Fruit fly (Drosophila melanogaster) whole organism, embryonic: ENCODE results near the gene EloB.
A peak's percentile ranks its signal among the peaks of the same experiment; 100 is the strongest.

Experiments
- B-H1 ChIP-seq: fragments of 200-800 bp; sonication (Bioruptor generic); IDR thresholded peaks from 3 replicates; pipeline ENCODE4 v1.3.6; 2022; ENCODE audit warnings: missing biosample characterization, missing genetic modification characterization
- BEAF-32 ChIP-seq: fragments of 200-800 bp; sonication (Bioruptor generic); optimal IDR thresholded peaks from 3 replicates; lab custom pipeline; 2017; ENCODE audit warnings: missing biosample characterization, missing genetic modification characterization, mild to moderate bottlenecking, moderate library complexity, missing genetic modification reagents
- Blimp-1 ChIP-seq: fragments of 200-800 bp; sonication (Bioruptor generic); optimal IDR thresholded peaks from 3 replicates; lab custom pipeline; 2018; ENCODE audit warnings: missing biosample characterization, missing genetic modification characterization, mild to moderate bottlenecking, moderate library complexity, missing genetic modification reagents
- Bteb2 ChIP-seq: fragments of 200-800 bp; sonication (Bioruptor generic); optimal IDR thresholded peaks from 2 replicates; lab custom pipeline; 2016; ENCODE audit warnings: missing biosample characterization, missing genetic modification characterization
- CG10462 ChIP-seq: fragments of 200-800 bp; sonication (Bioruptor generic); optimal IDR thresholded peaks from 2 replicates; lab custom pipeline; 2016; ENCODE audit warnings: missing biosample characterization, missing genetic modification characterization
- CG11504 ChIP-seq: fragments of 200-800 bp; sonication (Bioruptor generic); optimal IDR thresholded peaks from 3 replicates; lab custom pipeline; 2019; ENCODE audit warnings: missing biosample characterization, mild to moderate bottlenecking, missing genetic modification characterization, moderate library complexity
- CG13424 ChIP-seq: fragments of 200-800 bp; sonication (Bioruptor generic); optimal IDR thresholded peaks from 2 replicates; lab custom pipeline; 2019; ENCODE audit warnings: missing biosample characterization, mild to moderate bottlenecking, missing genetic modification characterization, moderate library complexity
- CG18262 ChIP-seq: fragments of 200-800 bp; optimal IDR thresholded peaks from 3 replicates; lab custom pipeline; 2019; ENCODE audit warnings: missing biosample characterization, mild to moderate bottlenecking, missing genetic modification characterization, moderate library complexity
- CG2199 ChIP-seq: fragments of 200-800 bp; sonication (Bioruptor generic); IDR thresholded peaks from 3 replicates; pipeline ENCODE4 v1.3.6; 2022; ENCODE audit warnings: missing biosample characterization, missing genetic modification characterization
- CG31388 ChIP-seq: fragments of 200-800 bp; sonication (Bioruptor generic); optimal IDR thresholded peaks from 2 replicates; lab custom pipeline; 2016; ENCODE audit warnings: missing biosample characterization, missing genetic modification characterization
- CG4360 ChIP-seq: fragments of 200-800 bp; sonication (Bioruptor generic); IDR thresholded peaks from 2 replicates; pipeline ENCODE4 v1.3.6; 2022; ENCODE audit warnings: missing biosample characterization, missing genetic modification characterization
- CG4730 ChIP-seq: fragments of 200-800 bp; sonication (Bioruptor generic); IDR thresholded peaks from 2 replicates; pipeline ENCODE4 v1.3.6; 2022; ENCODE audit warnings: missing biosample characterization, missing genetic modification characterization
- CG6175 ChIP-seq: fragments of 200-800 bp; sonication (Bioruptor generic); IDR thresholded peaks from 3 replicates; pipeline ENCODE4 v1.3.6; 2022; ENCODE audit warnings: missing biosample characterization, missing genetic modification characterization
- CG6689 ChIP-seq: fragments of 200-800 bp; sonication (Bioruptor generic); IDR thresholded peaks from 2 replicates; pipeline ENCODE4 v1.3.6; 2022; ENCODE audit warnings: missing biosample characterization, missing genetic modification characterization
- CG7745 ChIP-seq: fragments of 200-800 bp; sonication (Bioruptor generic); optimal IDR thresholded peaks from 2 replicates; lab custom pipeline; 2018; ENCODE audit warnings: missing biosample characterization, mild to moderate bottlenecking, missing genetic modification characterization, moderate library complexity
- CG7987 ChIP-seq: fragments of 200-800 bp; sonication (Bioruptor generic); optimal IDR thresholded peaks from 2 replicates; lab custom pipeline; 2018; ENCODE audit warnings: missing biosample characterization, mild to moderate bottlenecking, missing genetic modification characterization, moderate library complexity
- CkIIα-i1 ChIP-seq: fragments of 200-800 bp; sonication (Bioruptor generic); IDR thresholded peaks from 2 replicates; pipeline ENCODE4 v1.3.6; 2022; ENCODE audit warnings: missing biosample characterization, missing genetic modification characterization
- CoRest ChIP-seq: fragments of 200-800 bp; sonication (Bioruptor generic); optimal IDR thresholded peaks from 3 replicates; lab custom pipeline; 2018; ENCODE audit warnings: missing biosample characterization, mild to moderate bottlenecking, missing genetic modification characterization, moderate library complexity
- Dll ChIP-seq: fragments of 200-800 bp; sonication (Bioruptor generic); IDR thresholded peaks from 4 replicates; pipeline ENCODE4 v1.3.6; 2022; ENCODE audit warnings: missing biosample characterization, missing genetic modification characterization; ENCODE audit not compliant: partially characterized antibody
- E2f1 ChIP-seq: fragments of 200-800 bp; sonication (Bioruptor generic); IDR thresholded peaks from 2 replicates; pipeline ENCODE4 v1.3.6; 2022; ENCODE audit warnings: missing biosample characterization, missing genetic modification characterization
- Eip74EF ChIP-seq, 2 experiments: fragments of 200-800 bp in 1 of 2; fragments of >200 bp in 1 of 2; sonication (Bioruptor generic) in 1 of 2; optimal IDR thresholded peaks; 2 replicates each; lab custom pipeline; 2017 to 2019; ENCODE audit warnings: missing biosample characterization in 2 of 2, missing genetic modification characterization in 2 of 2, mild to moderate bottlenecking in 1 of 2, moderate library complexity in 1 of 2
- HHEX ChIP-seq: fragments of 200-800 bp; sonication (Bioruptor generic); optimal IDR thresholded peaks from 3 replicates; lab custom pipeline; 2017; ENCODE audit warnings: missing biosample characterization, mild to moderate bottlenecking, missing genetic modification characterization, missing genetic modification reagents
- Hr78 ChIP-seq, 2 experiments: fragments of 200-800 bp in 1 of 2; fragments of >200 bp in 1 of 2; sonication (Bioruptor generic) in 1 of 2; optimal IDR thresholded peaks; 2 replicates each; lab custom pipeline; 2017 to 2019; ENCODE audit warnings: missing biosample characterization in 2 of 2, missing genetic modification characterization in 2 of 2, mild to moderate bottlenecking in 1 of 2, moderate library complexity in 1 of 2
- Nf-YA ChIP-seq: fragments of 200-800 bp; sonication (Bioruptor generic); IDR thresholded peaks from 2 replicates; pipeline ENCODE4 v1.3.6; 2022; ENCODE audit warnings: missing biosample characterization, missing genetic modification characterization
- Oli ChIP-seq: fragments of 200-800 bp; sonication (Bioruptor generic); optimal IDR thresholded peaks from 2 replicates; lab custom pipeline; 2018; ENCODE audit warnings: missing biosample characterization, mild to moderate bottlenecking, missing genetic modification characterization, moderate library complexity
- Ravus ChIP-seq: fragments of 200-800 bp; sonication (Bioruptor generic); IDR thresholded peaks from 2 replicates; pipeline ENCODE4 v1.3.6; 2022; ENCODE audit warnings: missing biosample characterization, missing genetic modification characterization
- Stat92E ChIP-seq, 3 experiments: fragments of >200 bp in 2 of 3; fragments of 200-800 bp in 1 of 3; sonication (Bioruptor generic) in 1 of 3; optimal IDR thresholded peaks; 2 replicates each; lab custom pipeline; 2017 to 2019; ENCODE audit warnings: missing biosample characterization in 3 of 3, missing genetic modification characterization in 3 of 3, mild to moderate bottlenecking in 1 of 3, moderate library complexity in 1 of 3
- ac ChIP-seq: fragments of 200-800 bp; sonication (Bioruptor generic); optimal IDR thresholded peaks from 3 replicates; lab custom pipeline; 2017; ENCODE audit warnings: missing biosample characterization, mild to moderate bottlenecking, missing genetic modification characterization
- ara ChIP-seq: fragments of 200-800 bp; sonication (Bioruptor generic); IDR thresholded peaks from 2 replicates; pipeline ENCODE4 v1.3.6; 2022; ENCODE audit warnings: missing biosample characterization, missing genetic modification characterization
- bbx ChIP-seq: fragments of 200-800 bp; sonication (Bioruptor generic); IDR thresholded peaks from 2 replicates; pipeline ENCODE4 v1.3.6; 2022; ENCODE audit warnings: missing biosample characterization, missing genetic modification characterization; ENCODE audit not compliant: partially characterized antibody
- chif ChIP-seq, 2 experiments: fragments of 200-800 bp; sonication (Bioruptor generic); optimal IDR thresholded peaks; 3 replicates each; lab custom pipeline; 2016; ENCODE audit warnings: missing biosample characterization in 2 of 2, missing genetic modification characterization in 2 of 2
- chinmo ChIP-seq: fragments of 200-800 bp; sonication (Bioruptor generic); IDR thresholded peaks from 4 replicates; pipeline ENCODE4 v1.3.6; 2022; ENCODE audit warnings: missing biosample characterization, missing genetic modification characterization; ENCODE audit not compliant: partially characterized antibody
- hth ChIP-seq: fragments of >200 bp; optimal IDR thresholded peaks from 2 replicates; lab custom pipeline; 2017; ENCODE audit warnings: inconsistent platforms
- insv ChIP-seq, 2 experiments: fragments of 200-800 bp; sonication (Bioruptor generic); optimal IDR thresholded peaks; 3 replicates each; lab custom pipeline; 2016 to 2018; ENCODE audit warnings: missing biosample characterization in 2 of 2, missing genetic modification characterization in 2 of 2
- jumu ChIP-seq: fragments of 200-800 bp; sonication (Bioruptor generic); optimal IDR thresholded peaks from 3 replicates; lab custom pipeline; 2016; ENCODE audit warnings: missing biosample characterization, missing genetic modification characterization
- kay ChIP-seq: fragments of 200-800 bp; sonication (Bioruptor generic); optimal IDR thresholded peaks from 2 replicates; lab custom pipeline; 2016; ENCODE audit warnings: missing biosample characterization, missing genetic modification characterization
- lov ChIP-seq, 2 experiments: fragments of 200-800 bp in 1 of 2; fragments of >200 bp in 1 of 2; sonication (Bioruptor generic) in 1 of 2; IDR thresholded peaks in 1 of 2; optimal IDR thresholded peaks in 1 of 2; 2 replicates in 1 of 2; 3 replicates in 1 of 2; pipeline versions ENCODE4 v1.3.6 to Lab custom; 2017 to 2022; ENCODE audit warnings: missing biosample characterization in 1 of 2, missing genetic modification characterization in 1 of 2
- mirr ChIP-seq: fragments of 200-800 bp; sonication (Bioruptor generic); optimal IDR thresholded peaks from 3 replicates; lab custom pipeline; 2018; ENCODE audit warnings: missing biosample characterization, mild to moderate bottlenecking, missing genetic modification characterization
- nmo ChIP-seq: fragments of 200-800 bp; sonication (Bioruptor generic); optimal IDR thresholded peaks from 2 replicates; lab custom pipeline; 2018; ENCODE audit warnings: missing biosample characterization, mild to moderate bottlenecking, missing genetic modification characterization, moderate library complexity
- oc ChIP-seq: fragments of 200-800 bp; sonication (Bioruptor generic); optimal IDR thresholded peaks from 2 replicates; lab custom pipeline; 2018; ENCODE audit warnings: missing biosample characterization, mild to moderate bottlenecking, missing genetic modification characterization, moderate library complexity
- org-1 ChIP-seq: fragments of 200-800 bp; sonication (Bioruptor generic); optimal IDR thresholded peaks from 2 replicates; lab custom pipeline; 2017; ENCODE audit warnings: missing biosample characterization, missing genetic modification characterization
- otp ChIP-seq: fragments of 200-800 bp; sonication (Bioruptor generic); IDR thresholded peaks from 3 replicates; pipeline ENCODE4, ENCODE4 v1.3.6; 2022; ENCODE audit warnings: missing biosample characterization, missing genetic modification characterization
- phol ChIP-seq: fragments of 200-800 bp; sonication (Bioruptor generic); optimal IDR thresholded peaks from 3 replicates; lab custom pipeline; 2018; ENCODE audit warnings: missing biosample characterization, mild to moderate bottlenecking, missing genetic modification characterization, moderate library complexity
- row ChIP-seq: fragments of 200-800 bp; sonication (Bioruptor generic); IDR thresholded peaks from 3 replicates; pipeline ENCODE4 v1.3.6; 2022; ENCODE audit warnings: missing biosample characterization, missing genetic modification characterization
- sd ChIP-seq: fragments of 200-800 bp; sonication (Bioruptor generic); optimal IDR thresholded peaks from 3 replicates; lab custom pipeline; 2018; ENCODE audit warnings: missing biosample characterization, mild to moderate bottlenecking, missing genetic modification characterization, moderate library complexity
- sima ChIP-seq: fragments of 200-800 bp; sonication (Bioruptor generic); optimal IDR thresholded peaks from 2 replicates; lab custom pipeline; 2016; ENCODE audit warnings: missing biosample characterization, missing genetic modification characterization
- slbo ChIP-seq: fragments of 200-800 bp; sonication (Bioruptor generic); IDR thresholded peaks from 2 replicates; pipeline ENCODE4 v1.3.6; 2022; ENCODE audit warnings: missing biosample characterization, missing genetic modification characterization
- tup ChIP-seq: fragments of 200-800 bp; sonication (Bioruptor generic); optimal IDR thresholded peaks from 2 replicates; lab custom pipeline; 2016; ENCODE audit warnings: missing biosample characterization, mild to moderate bottlenecking, missing genetic modification characterization, moderate library complexity

EloB gene

DNA sequence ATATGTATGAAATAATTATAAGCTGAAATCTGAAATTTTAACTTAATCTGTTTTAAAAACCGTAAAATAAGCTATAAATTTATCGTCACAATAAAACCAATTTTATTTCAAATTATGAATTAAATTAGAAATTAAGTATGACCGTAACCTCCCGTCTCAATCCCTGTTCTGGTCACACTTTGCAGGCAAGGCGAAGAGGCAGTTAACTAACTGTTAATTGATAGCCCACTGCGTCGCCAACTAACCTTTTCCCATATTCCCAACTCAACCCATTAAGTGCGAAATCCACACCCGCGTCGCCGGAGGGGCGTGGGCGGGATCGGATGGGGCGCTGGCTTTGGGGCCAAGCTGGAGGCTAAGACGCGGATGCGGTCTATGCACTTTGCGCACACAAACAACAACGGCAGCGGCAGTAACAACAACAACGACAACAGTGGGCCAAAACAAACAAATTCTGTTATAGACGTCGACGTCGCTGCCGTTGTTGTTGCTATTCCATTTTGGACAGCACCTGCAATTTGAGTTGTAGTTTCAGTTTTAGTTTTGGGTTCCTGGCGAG is 18.9 kb downstream of the EloB start, which contains the start of gene CG5191 (continued):
- no peak for TF ChIP-seq tup (GFP tag; lab: Kevin White, UChicago)
- no peak for TF ChIP-seq nmo (GFP tag; lab: Kevin White, UChicago)
- peak; percentile 13 for TF ChIP-seq CoRest
- no peak for TF ChIP-seq CG6689 (GFP tag; lab: Robert Waterston, UW)
- no peak for TF ChIP-seq CG4730 (GFP tag; lab: Robert Waterston, UW)
- TF ChIP-seq CG31388: no peak
- no peak for TF ChIP-seq HHEX (GFP tag; lab: Kevin White, UChicago)
- TF ChIP-seq lov (optimal IDR thresholded peaks at IDR 0.05; lab: Kevin White, UChicago): no peak
- TF ChIP-seq lov (GFP tag; IDR thresholded peaks at IDR 0.05; lab: Robert Waterston, UW): 0 out of 3 replicates have a peak, but pooled peaks have one; percentile 52
- TF ChIP-seq Stat92E (GFP tag; optimal IDR thresholded peaks at IDR 0.05; lab: Kevin White, UChicago): peak in 1 of 3 experiments; percentile 20
- TF ChIP-seq ac (GFP tag; lab: Kevin White, UChicago): peak; percentile 13
- no peak for TF ChIP-seq CG6175 (GFP tag; lab: Robert Waterston, UW)
- TF ChIP-seq ara: 0 out of 2 replicates have a peak, but pooled peaks have one; percentile 12
- TF ChIP-seq Hr78 (GFP tag; optimal IDR thresholded peaks at IDR 0.05; lab: Kevin White, UChicago): peak in 1 of 2 experiments; percentile 32
- TF ChIP-seq jumu: no peak
- no peak for TF ChIP-seq E2f1 (GFP tag; lab: Robert Waterston, UW)
- TF ChIP-seq otp (GFP tag; lab: Robert Waterston, UW): peak; percentile 56; the same call in 1 of the 3 replicates
- TF ChIP-seq CG4360 (GFP tag; lab: Robert Waterston, UW): peak; percentile 81
- peak; percentile 9 for TF ChIP-seq CG7987 (GFP tag; lab: Kevin White, UChicago)
- TF ChIP-seq hth (lab: Kevin White, UChicago): no peak
- peak; percentile 77 for TF ChIP-seq row (GFP tag; lab: Robert Waterston, UW)
- TF ChIP-seq phol: peak; percentile 30
- no peak for TF ChIP-seq kay (GFP tag; lab: Kevin White, UChicago)
- TF ChIP-seq sima: no peak
- peak; percentile 84; the same call in 1 of the 4 replicates for TF ChIP-seq chinmo (GFP tag; lab: Robert Waterston, UW)
- no peak for TF ChIP-seq Ravus
- TF ChIP-seq CkIIα-i1 (GFP tag; lab: Robert Waterston, UW): no peak
- peak in 1 of 2 experiments; percentile 5 for TF ChIP-seq Eip74EF (GFP tag; optimal IDR thresholded peaks at IDR 0.05; lab: Kevin White, UChicago)
- no peak; the same call in 2 of the 3 replicates for TF ChIP-seq CG2199 (GFP tag; lab: Robert Waterston, UW)
- no peak for TF ChIP-seq mirr (GFP tag; lab: Kevin White, UChicago)
- no peak for TF ChIP-seq insv (GFP tag; optimal IDR thresholded peaks at IDR 0.05; lab: Kevin White, UChicago)
- no peak for TF ChIP-seq sd (tag; lab: Kevin White, UChicago)
- TF ChIP-seq Dll (GFP tag; lab: Robert Waterston, UW): peak; percentile 55; the same call in 3 of the 4 replicates
- TF ChIP-seq Nf-YA (GFP tag; lab: Robert Waterston, UW): no peak
- no peak for TF ChIP-seq Blimp-1 (GFP tag; lab: Kevin White, UChicago)
- no peak for TF ChIP-seq Oli (tag; lab: Kevin White, UChicago)
- TF ChIP-seq CG18262 (tag; lab: Kevin White, UChicago): no peak
- TF ChIP-seq B-H1: 0 out of 3 replicates have a peak, but pooled peaks have one; percentile 6
- no peak for TF ChIP-seq CG13424 (tag; lab: Kevin White, UChicago)
- no peak for TF ChIP-seq Bteb2 (GFP tag; lab: Kevin White, UChicago)
- no peak for TF ChIP-seq BEAF-32 (GFP tag; lab: Kevin White, UChicago)
- no peak for TF ChIP-seq CG10462 (GFP tag; lab: Kevin White, UChicago)
- TF ChIP-seq bbx (GFP tag; lab: Robert Waterston, UW): no peak
- no peak for TF ChIP-seq chif (GFP tag; optimal IDR thresholded peaks at IDR 0.05; lab: Kevin White, UChicago)
- peak; percentile 33 for TF ChIP-seq CG11504
- no peak for TF ChIP-seq org-1 (GFP tag; lab: Kevin White, UChicago)
- no peak for TF ChIP-seq slbo (GFP tag; lab: Robert Waterston, UW)
- peak; percentile 97 for TF ChIP-seq CG7745
- no peak for TF ChIP-seq oc (tag; lab: Kevin White, UChicago)
